Fruit fly (Drosophila melanogaster) whole organism, embryonic: ENCODE data around the gene CG8326.

Experiments used
- Atf6 ChIP-seq: fragments of 200-800 bp; sonication (Bioruptor generic); IDR thresholded peaks from 2 replicates; pipeline ENCODE4 v1.3.6; 2022; ENCODE audit warnings: missing biosample characterization, missing genetic modification characterization
- Awh ChIP-seq: fragments of 200-800 bp; sonication (Bioruptor generic); IDR thresholded peaks from 2 replicates; pipeline ENCODE4, ENCODE4 v1.3.6; 2022; ENCODE audit warnings: missing biosample characterization, missing genetic modification characterization
- Bgb ChIP-seq: fragments of 200-800 bp; sonication (Bioruptor generic); IDR thresholded peaks from 2 replicates; pipeline ENCODE4 v1.3.6; 2022; ENCODE audit warnings: missing biosample characterization, missing genetic modification characterization; ENCODE audit not compliant: partially characterized antibody
- Blimp-1 ChIP-seq: fragments of 200-800 bp; sonication (Bioruptor generic); optimal IDR thresholded peaks from 3 replicates; lab custom pipeline; 2018; ENCODE audit warnings: missing biosample characterization, missing genetic modification characterization, mild to moderate bottlenecking, moderate library complexity, missing genetic modification reagents
- CG10209 ChIP-seq: fragments of 200-800 bp; sonication (Bioruptor generic); optimal IDR thresholded peaks from 3 replicates; lab custom pipeline; 2017; ENCODE audit warnings: missing biosample characterization, mild to moderate bottlenecking, missing genetic modification characterization, missing genetic modification reagents
- CG10321 ChIP-seq: fragments of 200-800 bp; sonication (Bioruptor generic); IDR thresholded peaks from 2 replicates; pipeline ENCODE4 v1.3.6; 2022; ENCODE audit warnings: missing biosample characterization, missing genetic modification characterization
- CG12236 ChIP-seq: fragments of 200-800 bp; sonication (Bioruptor generic); optimal IDR thresholded peaks from 2 replicates; lab custom pipeline; 2016; ENCODE audit warnings: missing biosample characterization, missing genetic modification characterization
- CG14441 ChIP-seq: fragments of 200-800 bp; sonication (Bioruptor generic); IDR thresholded peaks from 2 replicates; pipeline ENCODE4 v1.3.6; 2022; ENCODE audit warnings: missing biosample characterization, missing genetic modification characterization
- CG14965 ChIP-seq: fragments of 200-800 bp; sonication (Bioruptor generic); optimal IDR thresholded peaks from 2 replicates; lab custom pipeline; 2016; ENCODE audit warnings: missing biosample characterization, missing genetic modification characterization, borderline replicate concordance
- CG15269 ChIP-seq: fragments of 200-800 bp; sonication (Bioruptor generic); optimal IDR thresholded peaks from 2 replicates; lab custom pipeline; 2018; ENCODE audit warnings: missing biosample characterization, mild to moderate bottlenecking, missing genetic modification characterization, moderate library complexity
- CG17912 ChIP-seq: fragments of 200-800 bp; sonication (Bioruptor generic); optimal IDR thresholded peaks from 2 replicates; lab custom pipeline; 2018; ENCODE audit warnings: missing biosample characterization, mild to moderate bottlenecking, missing genetic modification characterization
- CG1832 ChIP-seq: fragments of 200-800 bp; sonication (Bioruptor generic); optimal IDR thresholded peaks from 2 replicates; lab custom pipeline; 2017; ENCODE audit warnings: missing biosample characterization, mild to moderate bottlenecking, missing genetic modification characterization, inconsistent platforms
- CG18476 ChIP-seq: fragments of 200-800 bp; sonication (Bioruptor generic); optimal IDR thresholded peaks from 2 replicates; lab custom pipeline; 2016; ENCODE audit warnings: missing biosample characterization, mild to moderate bottlenecking, missing genetic modification characterization
- CG32772 ChIP-seq: fragments of 200-800 bp; sonication (Bioruptor generic); IDR thresholded peaks from 2 replicates; pipeline ENCODE4 v1.3.6; 2022; ENCODE audit warnings: missing biosample characterization, missing genetic modification characterization
- CG3281 ChIP-seq: fragments of 200-800 bp; sonication (Bioruptor generic); optimal IDR thresholded peaks from 3 replicates; lab custom pipeline; 2017; ENCODE audit warnings: missing biosample characterization, mild to moderate bottlenecking, missing genetic modification characterization
- CG4404 ChIP-seq: fragments of 200-800 bp; sonication (Bioruptor generic); IDR thresholded peaks from 2 replicates; pipeline ENCODE4 v1.3.6; 2022; ENCODE audit warnings: missing biosample characterization, missing genetic modification characterization
- CG5180 ChIP-seq: fragments of 200-800 bp; sonication (Bioruptor generic); optimal IDR thresholded peaks from 3 replicates; lab custom pipeline; 2017; ENCODE audit warnings: missing biosample characterization, missing genetic modification characterization, mild to moderate bottlenecking, moderate library complexity, missing genetic modification reagents
- CG7745 ChIP-seq: fragments of 200-800 bp; sonication (Bioruptor generic); optimal IDR thresholded peaks from 2 replicates; lab custom pipeline; 2018; ENCODE audit warnings: missing biosample characterization, mild to moderate bottlenecking, missing genetic modification characterization, moderate library complexity
- CG8290 ChIP-seq, 3 experiments: fragments of 200-800 bp; sonication (Bioruptor generic); optimal IDR thresholded peaks; 2 replicates each; lab custom pipeline; 2016 to 2019; ENCODE audit warnings: missing biosample characterization in 3 of 3, missing genetic modification characterization in 3 of 3, mild to moderate bottlenecking in 2 of 3, moderate library complexity in 1 of 3
- Dref ChIP-seq: fragments of 200-800 bp; sonication (Bioruptor generic); IDR thresholded peaks from 2 replicates; pipeline ENCODE4 v1.3.6; 2022; ENCODE audit warnings: missing biosample characterization, missing genetic modification characterization
- Fer2 ChIP-seq: fragments of 200-800 bp; sonication (Bioruptor generic); optimal IDR thresholded peaks from 2 replicates; lab custom pipeline; 2018; ENCODE audit warnings: missing biosample characterization, mild to moderate bottlenecking, missing genetic modification characterization, moderate library complexity
- HHEX ChIP-seq: fragments of 200-800 bp; sonication (Bioruptor generic); optimal IDR thresholded peaks from 3 replicates; lab custom pipeline; 2017; ENCODE audit warnings: missing biosample characterization, mild to moderate bottlenecking, missing genetic modification characterization, missing genetic modification reagents
- Hr78 ChIP-seq, 2 experiments: fragments of 200-800 bp in 1 of 2; fragments of >200 bp in 1 of 2; sonication (Bioruptor generic) in 1 of 2; optimal IDR thresholded peaks; 2 replicates each; lab custom pipeline; 2017 to 2019; ENCODE audit warnings: missing biosample characterization in 2 of 2, missing genetic modification characterization in 2 of 2, mild to moderate bottlenecking in 1 of 2, moderate library complexity in 1 of 2
- MTF-1 ChIP-seq: fragments of 200-800 bp; sonication (Bioruptor generic); optimal IDR thresholded peaks from 2 replicates; lab custom pipeline; 2018; ENCODE audit warnings: missing biosample characterization, mild to moderate bottlenecking, missing genetic modification characterization, borderline replicate concordance
- Opbp ChIP-seq: fragments of 200-800 bp; sonication (Bioruptor generic); IDR thresholded peaks from 3 replicates; pipeline ENCODE4 v1.3.6; 2022; ENCODE audit warnings: missing biosample characterization, missing genetic modification characterization; ENCODE audit not compliant: partially characterized antibody
- Ptx1 ChIP-seq: fragments of 200-800 bp; sonication (Bioruptor generic); IDR thresholded peaks from 2 replicates; pipeline ENCODE4 v1.3.6; 2022; ENCODE audit warnings: missing biosample characterization, missing genetic modification characterization
- Ravus ChIP-seq: fragments of 200-800 bp; sonication (Bioruptor generic); IDR thresholded peaks from 2 replicates; pipeline ENCODE4 v1.3.6; 2022; ENCODE audit warnings: missing biosample characterization, missing genetic modification characterization
- Six4 ChIP-seq: fragments of 200-800 bp; sonication (Bioruptor generic); optimal IDR thresholded peaks from 2 replicates; lab custom pipeline; 2016; ENCODE audit warnings: missing biosample characterization, missing genetic modification characterization
- Sox102F ChIP-seq: fragments of 200-800 bp; sonication (Bioruptor generic); optimal IDR thresholded peaks from 2 replicates; lab custom pipeline; 2018; ENCODE audit warnings: missing biosample characterization, mild to moderate bottlenecking, missing genetic modification characterization, moderate library complexity
- Stat92E ChIP-seq, 3 experiments: fragments of >200 bp in 2 of 3; fragments of 200-800 bp in 1 of 3; sonication (Bioruptor generic) in 1 of 3; optimal IDR thresholded peaks; 2 replicates each; lab custom pipeline; 2017 to 2019; ENCODE audit warnings: missing biosample characterization in 3 of 3, missing genetic modification characterization in 3 of 3, mild to moderate bottlenecking in 1 of 3, moderate library complexity in 1 of 3
- Tbp ChIP-seq: fragments of >200 bp; optimal IDR thresholded peaks from 2 replicates; lab custom pipeline; 2018; ENCODE audit warnings: missing biosample characterization, missing genetic modification characterization
- abd-A ChIP-seq: fragments of 200-800 bp; sonication (Bioruptor generic); optimal IDR thresholded peaks from 3 replicates; lab custom pipeline; 2019; ENCODE audit warnings: missing biosample characterization, mild to moderate bottlenecking, missing genetic modification characterization, moderate library complexity
- bigmax ChIP-seq: fragments of 200-800 bp; sonication (Bioruptor generic); optimal IDR thresholded peaks from 2 replicates; lab custom pipeline; 2018; ENCODE audit warnings: missing biosample characterization, mild to moderate bottlenecking, missing genetic modification characterization
- bowl ChIP-seq: fragments of 200-800 bp; sonication (Bioruptor generic); IDR thresholded peaks from 2 replicates; pipeline ENCODE4 v1.3.6; 2022; ENCODE audit warnings: missing biosample characterization, missing genetic modification characterization
- cas ChIP-seq: fragments of 200-800 bp; sonication (Bioruptor generic); IDR thresholded peaks from 2 replicates; pipeline ENCODE4 v1.3.6; 2022; ENCODE audit warnings: missing biosample characterization, missing genetic modification characterization
- dm ChIP-seq: fragments of 200-800 bp; sonication (Bioruptor generic); optimal IDR thresholded peaks from 3 replicates; lab custom pipeline; 2016; ENCODE audit warnings: missing biosample characterization, missing genetic modification characterization
- emc ChIP-seq: fragments of 200-800 bp; sonication (Bioruptor generic); optimal IDR thresholded peaks from 2 replicates; lab custom pipeline; 2016; ENCODE audit warnings: missing biosample characterization, missing genetic modification characterization
- eve ChIP-seq, 2 experiments: fragments of >200 bp; optimal IDR thresholded peaks; 2 replicates each; lab custom pipeline; 2017; ENCODE audit warnings: missing biosample characterization in 2 of 2, missing genetic modification characterization in 2 of 2
- fru ChIP-seq: fragments of >200 bp; optimal IDR thresholded peaks from 2 replicates; lab custom pipeline; 2017
- fu2 ChIP-seq: fragments of 200-800 bp; sonication (Bioruptor generic); optimal IDR thresholded peaks from 2 replicates; lab custom pipeline; 2016; ENCODE audit warnings: missing biosample characterization, missing genetic modification characterization
- lmd ChIP-seq: fragments of 200-800 bp; sonication (Bioruptor generic); IDR thresholded peaks from 2 replicates; pipeline ENCODE4 v1.3.6; 2022; ENCODE audit warnings: missing biosample characterization, missing genetic modification characterization
- pfk ChIP-seq: fragments of 200-800 bp; sonication (Bioruptor generic); optimal IDR thresholded peaks from 2 replicates; lab custom pipeline; 2018; ENCODE audit warnings: missing biosample characterization, mild to moderate bottlenecking, missing genetic modification characterization, moderate library complexity
- phol ChIP-seq: fragments of 200-800 bp; sonication (Bioruptor generic); optimal IDR thresholded peaks from 3 replicates; lab custom pipeline; 2018; ENCODE audit warnings: missing biosample characterization, mild to moderate bottlenecking, missing genetic modification characterization, moderate library complexity
- pita ChIP-seq: fragments of 200-800 bp; sonication (Bioruptor generic); optimal IDR thresholded peaks from 2 replicates; lab custom pipeline; 2017; ENCODE audit warnings: missing biosample characterization, mild to moderate bottlenecking, missing genetic modification characterization
- repo ChIP-seq: fragments of 200-800 bp; sonication (Bioruptor generic); optimal IDR thresholded peaks from 2 replicates; lab custom pipeline; 2016; ENCODE audit warnings: missing biosample characterization, missing genetic modification characterization
- sens-2 ChIP-seq: fragments of 200-800 bp; sonication (Bioruptor generic); IDR thresholded peaks from 2 replicates; pipeline ENCODE4 v1.3.6; 2022; ENCODE audit warnings: missing biosample characterization, missing genetic modification characterization
- slbo ChIP-seq: fragments of 200-800 bp; sonication (Bioruptor generic); IDR thresholded peaks from 2 replicates; pipeline ENCODE4 v1.3.6; 2022; ENCODE audit warnings: missing biosample characterization, missing genetic modification characterization
- sug ChIP-seq: fragments of 200-800 bp; optimal IDR thresholded peaks from 2 replicates; lab custom pipeline; 2019; ENCODE audit warnings: missing biosample characterization, mild to moderate bottlenecking, missing genetic modification characterization, moderate library complexity
- tna ChIP-seq: fragments of 200-800 bp; sonication (Bioruptor generic); IDR thresholded peaks from 2 replicates; pipeline ENCODE4 v1.3.6; 2022; ENCODE audit warnings: missing biosample characterization, missing genetic modification characterization; ENCODE audit not compliant: partially characterized antibody
- wor ChIP-seq: fragments of 200-800 bp; sonication (Bioruptor generic); IDR thresholded peaks from 2 replicates; pipeline ENCODE4 v1.3.6; 2022; ENCODE audit warnings: missing biosample characterization, missing genetic modification characterization

The CG8326 gene

DNA sequence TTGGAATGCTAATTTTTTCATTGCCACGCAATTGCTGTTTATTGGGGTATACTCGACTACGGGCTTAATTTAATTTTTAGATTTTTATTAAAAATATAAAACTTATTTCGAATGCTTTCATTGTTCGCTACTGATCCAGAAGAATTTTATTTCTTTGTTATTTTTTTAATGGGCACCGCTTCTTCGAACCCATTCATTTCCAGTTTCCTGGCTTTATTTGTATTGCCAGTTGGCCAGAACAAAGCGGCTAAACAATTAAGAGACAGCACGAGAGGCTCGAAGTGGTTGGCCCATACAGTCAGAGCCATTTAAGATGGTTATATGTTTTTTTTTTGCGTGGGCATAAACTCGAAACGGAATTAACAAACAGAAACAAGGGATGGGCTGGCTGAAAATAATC lies 33.5 kb downstream of the CG8326 start (continued):
- TF ChIP-seq HHEX (GFP tag; lab: Kevin White, UChicago), result peak; percentile 74
- no peak for TF ChIP-seq Opbp
- TF ChIP-seq CG3281 (GFP tag; lab: Kevin White, UChicago), result peak; percentile 85
- TF ChIP-seq CG5180 (GFP tag; lab: Kevin White, UChicago), result peak; percentile 12
- peak; percentile 52; the same call in 1 of the 2 replicates for TF ChIP-seq CG10321 (GFP tag; lab: Robert Waterston, UW)
- TF ChIP-seq CG8290 (GFP tag; optimal IDR thresholded peaks at IDR 0.05; lab: Kevin White, UChicago), result no peak
- no peak for TF ChIP-seq CG8290 (tag; optimal IDR thresholded peaks at IDR 0.05; lab: Kevin White, UChicago)
- peak; percentile 60 for TF ChIP-seq Six4 (GFP tag; lab: Kevin White, UChicago)
- TF ChIP-seq tna, result no peak
- peak; percentile 72 for TF ChIP-seq Blimp-1 (GFP tag; lab: Kevin White, UChicago)
- TF ChIP-seq Stat92E (GFP tag; optimal IDR thresholded peaks at IDR 0.05; lab: Kevin White, UChicago), result no peak
- no peak for TF ChIP-seq Hr78 (GFP tag; optimal IDR thresholded peaks at IDR 0.05; lab: Kevin White, UChicago)
- TF ChIP-seq sens-2 (GFP tag; lab: Robert Waterston, UW), result 0 out of 2 replicates have a peak, but pooled peaks have one; percentile 15
- peak; percentile 76 for TF ChIP-seq Awh (GFP tag; lab: Robert Waterston, UW)
- TF ChIP-seq repo (GFP tag; lab: Kevin White, UChicago), result peak; percentile 21
- TF ChIP-seq eve (GFP tag; optimal IDR thresholded peaks at IDR 0.05; lab: Kevin White, UChicago), result no peak
- TF ChIP-seq fu2 (GFP tag; lab: Kevin White, UChicago), result peak; percentile 39
- TF ChIP-seq cas, result peak; percentile 54; the same call in 1 of the 2 replicates
- TF ChIP-seq Ravus (GFP tag; lab: Robert Waterston, UW), result peak; percentile 69
- peak; percentile 45 for TF ChIP-seq CG18476 (GFP tag; lab: Kevin White, UChicago)
- TF ChIP-seq bigmax (GFP tag; lab: Kevin White, UChicago), result no peak
- TF ChIP-seq Fer2 (tag; lab: Kevin White, UChicago), result peak; percentile 52
- TF ChIP-seq phol (tag; lab: Kevin White, UChicago), result peak; percentile 63
- no peak for TF ChIP-seq emc (GFP tag; lab: Kevin White, UChicago)
- TF ChIP-seq Bgb (GFP tag; lab: Robert Waterston, UW), result no peak
- TF ChIP-seq pita (GFP tag; lab: Kevin White, UChicago), result no peak
- TF ChIP-seq Sox102F (GFP tag; lab: Kevin White, UChicago), result peak; percentile 78
- TF ChIP-seq abd-A, result no peak
- peak; percentile 91 for TF ChIP-seq Atf6
- TF ChIP-seq pfk (GFP tag; lab: Kevin White, UChicago), result no peak
- TF ChIP-seq slbo, result peak; percentile 93
- peak; percentile 48 for TF ChIP-seq CG4404 (GFP tag; lab: Robert Waterston, UW)
- TF ChIP-seq CG14441 (GFP tag; lab: Robert Waterston, UW), result peak; percentile 80
- no peak for TF ChIP-seq CG17912 (GFP tag; lab: Kevin White, UChicago)
- TF ChIP-seq Ptx1, result peak; percentile 84
- no peak for TF ChIP-seq Tbp
- peak; percentile 51 for TF ChIP-seq sug
- no peak for TF ChIP-seq fru (lab: Kevin White, UChicago)
- no peak for TF ChIP-seq Dref (GFP tag; lab: Robert Waterston, UW)
- TF ChIP-seq CG1832 (GFP tag; lab: Kevin White, UChicago), result no peak
- no peak for TF ChIP-seq CG14965 (GFP tag; lab: Kevin White, UChicago)
- peak; percentile 89 for TF ChIP-seq lmd (GFP tag; lab: Robert Waterston, UW)
- peak; percentile 78 for TF ChIP-seq CG10209 (GFP tag; lab: Kevin White, UChicago)
- TF ChIP-seq dm, result peak; percentile 18
- TF ChIP-seq CG32772 (GFP tag; lab: Robert Waterston, UW), result peak; percentile 80
- TF ChIP-seq MTF-1 (GFP tag; lab: Kevin White, UChicago), result no peak
- TF ChIP-seq CG12236, result no peak
- TF ChIP-seq CG7745 (tag; lab: Kevin White, UChicago), result no peak
- TF ChIP-seq CG15269 (tag; lab: Kevin White, UChicago), result peak; percentile 80
- TF ChIP-seq wor (GFP tag; lab: Robert Waterston, UW), result peak; percentile 58
- TF ChIP-seq bowl (GFP tag; lab: Robert Waterston, UW), result no peak
